Worm (Caenorhabditis elegans) whole organism, L3 larva: ENCODE measurements around the gene vglu-2.

Source experiments
- R02D3.7 ChIP-seq: fragments of 150-350 bp; optimal IDR thresholded peaks from 2 replicates; lab custom pipeline; 2014; ENCODE audit warnings: missing biosample characterization, missing genetic modification characterization
- aly-2 ChIP-seq: fragments of 150-350 bp; optimal IDR thresholded peaks from 2 replicates; lab custom pipeline; 2014; ENCODE audit warnings: missing biosample characterization, missing genetic modification characterization
- ceh-16 ChIP-seq: sonication (generic microtip); optimal IDR thresholded peaks from 2 replicates; lab custom pipeline; 2017; ENCODE audit warnings: missing biosample characterization, missing genetic modification characterization
- elt-1 ChIP-seq: fragments of 150-350 bp; optimal IDR thresholded peaks from 2 replicates; lab custom pipeline; 2014; ENCODE audit warnings: missing biosample characterization, missing genetic modification characterization
- elt-3 ChIP-seq, 3 experiments: fragments of 150-350 bp in 1 of 3; sonication (generic microtip) in 2 of 3; optimal IDR thresholded peaks; 2 replicates in 2 of 3; 4 replicates in 1 of 3; lab custom pipeline; 2014 to 2017; ENCODE audit warnings: missing biosample characterization in 3 of 3, missing genetic modification characterization in 3 of 3
- fkh-2 ChIP-seq: fragments of 150-350 bp; optimal IDR thresholded peaks from 2 replicates; lab custom pipeline; 2014; ENCODE audit warnings: missing biosample characterization, missing genetic modification reagents, missing genetic modification characterization
- jun-1 ChIP-seq: fragments of 150-350 bp; optimal IDR thresholded peaks from 2 replicates; lab custom pipeline; 2014; ENCODE audit warnings: missing biosample characterization, missing genetic modification reagents, missing genetic modification characterization
- nhr-25 ChIP-seq: sonication (generic microtip); optimal IDR thresholded peaks from 2 replicates; lab custom pipeline; 2017; ENCODE audit warnings: missing biosample characterization, missing genetic modification characterization
- pha-4 ChIP-seq: fragments of 150-350 bp; optimal IDR thresholded peaks from 2 replicates; lab custom pipeline; 2014; ENCODE audit warnings: missing biosample characterization, missing genetic modification reagents, missing genetic modification characterization

- TF ChIP-seq nhr-25 (tag; lab: Kevin White, UChicago) = no peak
- TF ChIP-seq fkh-2 (tag; lab: Kevin White, UChicago) = no peak
- TF ChIP-seq elt-1 = no peak
- TF ChIP-seq ceh-16 (tag; lab: Kevin White, UChicago) = no peak
- no peak for TF ChIP-seq elt-3 (tag; optimal IDR thresholded peaks at IDR 0.05; lab: Kevin White, UChicago)
- TF ChIP-seq R02D3.7 (tag; lab: Kevin White, UChicago) = no peak
- no peak for TF ChIP-seq pha-4 (tag; lab: Kevin White, UChicago)
- no peak for TF ChIP-seq jun-1
- TF ChIP-seq aly-2 (tag; lab: Kevin White, UChicago) = no peak
These were observed 23.1 kb upstream of the vglu-2 start for ce11 chrIII:10271807-10272206.
